Worm (Caenorhabditis elegans): ENCODE results near the gene Y39A1A.3.

DNA sequence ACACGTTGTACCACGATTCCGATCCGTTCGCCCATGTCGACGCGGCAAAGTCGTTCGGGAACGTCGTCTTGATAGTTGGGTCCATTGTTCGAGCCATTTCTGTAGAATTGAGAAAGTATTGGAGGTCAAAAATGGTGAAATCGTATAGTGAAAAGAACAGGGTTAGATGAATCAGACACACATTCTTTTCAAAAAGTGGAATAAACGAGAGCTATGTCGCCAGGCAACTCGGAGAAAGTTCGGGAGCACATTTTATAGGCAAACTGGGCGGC, 37.1 kb upstream of the Y39A1A.3 start, which contains the start of gene Y39A1A.9:
- no peak for TF ChIP-seq R02D3.7 (tag; optimal IDR thresholded peaks at IDR 0.05)
- no peak for TF ChIP-seq fos-1 (tag; optimal IDR thresholded peaks at IDR 0.05)
- TF ChIP-seq pqm-1 (tag; optimal IDR thresholded peaks at IDR 0.05), result no peak
- TF ChIP-seq tbx-2 (tag; optimal IDR thresholded peaks at IDR 0.05), result no peak
- no peak for TF ChIP-seq nhr-11 (tag; optimal IDR thresholded peaks at IDR 0.05)
- TF ChIP-seq mml-1 (tag; optimal IDR thresholded peaks at IDR 0.05), result no peak
- TF ChIP-seq skn-1 (tag; optimal IDR thresholded peaks at IDR 0.05), result no peak
- TF ChIP-seq jun-1 (tag; optimal IDR thresholded peaks at IDR 0.05), result no peak
